Fruit fly (Drosophila melanogaster): ENCODE data around the gene FarO.
A peak's percentile ranks its signal among the peaks of the same experiment; 100 is the strongest.

The FarO gene

DNA sequence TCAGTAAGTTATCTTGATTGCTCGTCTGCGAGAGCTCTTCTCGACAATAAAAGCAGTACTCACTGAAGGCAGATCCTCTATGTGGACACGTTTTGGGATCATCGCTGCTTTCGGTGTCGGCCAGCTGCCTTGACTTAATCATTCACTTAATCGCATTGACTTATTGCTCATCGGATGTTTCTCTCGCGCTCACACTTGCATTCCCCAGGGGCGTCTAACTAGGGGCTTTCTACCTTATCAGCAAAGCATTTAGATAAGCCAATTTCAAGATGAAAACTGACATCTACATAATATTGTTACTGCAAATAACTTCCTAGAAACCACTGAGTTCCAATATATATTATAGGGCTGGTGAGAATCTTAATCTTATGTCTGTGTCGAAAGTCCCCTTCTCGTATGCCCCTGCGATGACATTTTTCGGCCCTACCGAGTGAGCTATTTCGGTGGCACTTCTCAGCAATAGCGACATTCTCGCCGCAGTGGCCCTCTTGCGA lies 8.7 kb upstream of the FarO start:
- TF ChIP-seq fru (GFP tag; optimal IDR thresholded peaks at IDR 0.05) (peak; percentile 36), h (GFP tag; optimal IDR thresholded peaks at IDR 0.05) (peak; percentile 15), Hr83 (GFP tag; optimal IDR thresholded peaks at IDR 0.05; ENCODE audit: poor library complexity, severe bottlenecking) (no peak), HLH106 (tag; optimal IDR thresholded peaks at IDR 0.05) (peak; percentile 36), woc (GFP tag; optimal IDR thresholded peaks at IDR 0.05) (no peak), foxo (GFP tag; optimal IDR thresholded peaks at IDR 0.05) (peak in 1 of 2 experiments; percentile 23), Rel (GFP tag; optimal IDR thresholded peaks at IDR 0.05) (no peak), Rel (tag; optimal IDR thresholded peaks at IDR 0.05) (peak; percentile 65)

DNA sequence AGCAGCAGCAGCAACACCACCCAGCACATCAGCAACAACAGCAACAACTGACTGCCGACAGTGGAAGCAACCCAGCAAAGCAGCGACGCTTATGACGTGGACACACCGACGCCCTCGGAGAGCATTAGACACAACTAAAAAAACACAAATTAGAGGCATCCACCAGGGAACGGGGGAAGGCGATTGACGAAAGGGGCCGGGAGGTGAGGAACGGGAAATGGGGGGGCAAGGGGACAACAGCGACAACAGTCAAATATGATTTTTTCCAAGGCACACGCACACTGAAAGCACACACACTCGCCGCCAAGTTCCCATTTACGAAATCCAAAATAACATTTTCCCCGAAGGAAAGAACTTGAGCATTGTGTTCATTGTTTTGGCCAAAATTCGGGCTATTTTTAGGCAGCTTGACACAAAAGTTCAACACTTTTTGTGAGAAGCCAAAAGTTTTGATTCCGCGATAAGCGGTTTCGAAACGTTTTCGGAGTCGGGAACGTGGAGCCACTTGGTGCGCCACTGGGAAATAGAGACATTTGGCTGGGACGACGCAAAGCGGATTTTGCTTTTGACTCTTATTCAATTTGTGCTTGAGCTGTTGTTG lies 5.1 kb upstream of the FarO start:
- no peak for TF ChIP-seq pan (optimal IDR thresholded peaks at IDR 0.05)
- no peak for TF ChIP-seq CG32264 (GFP tag; optimal IDR thresholded peaks at IDR 0.05)
- no peak for TF ChIP-seq Myc (optimal IDR thresholded peaks at IDR 0.05)
- TF ChIP-seq Hnf4 (GFP tag; optimal IDR thresholded peaks at IDR 0.05), result no peak
- no peak for TF ChIP-seq foxo (GFP tag; optimal IDR thresholded peaks at IDR 0.05)
- TF ChIP-seq rgr (GFP tag; optimal IDR thresholded peaks at IDR 0.05), result no peak
- TF ChIP-seq tai (GFP tag; optimal IDR thresholded peaks at IDR 0.05), result no peak
- TF ChIP-seq OdsH (GFP tag; optimal IDR thresholded peaks at IDR 0.05), result no peak
- TF ChIP-seq Sp1 (GFP tag; optimal IDR thresholded peaks at IDR 0.05), result no peak
- no peak for TF ChIP-seq ey (GFP tag; optimal IDR thresholded peaks at IDR 0.05)
- no peak for TF ChIP-seq jim (GFP tag; optimal IDR thresholded peaks at IDR 0.05)
- TF ChIP-seq sage (GFP tag; optimal IDR thresholded peaks at IDR 0.05), result no peak
- no peak for TF ChIP-seq CrebA (GFP tag; optimal IDR thresholded peaks at IDR 0.05; ENCODE audit: borderline replicate concordance)
- TF ChIP-seq usp (GFP tag; optimal IDR thresholded peaks at IDR 0.05), result no peak
- TF ChIP-seq Rel (GFP tag; optimal IDR thresholded peaks at IDR 0.05), result no peak
- TF ChIP-seq Rel (tag; optimal IDR thresholded peaks at IDR 0.05), result no peak
- no peak for TF ChIP-seq GATAd (GFP tag; optimal IDR thresholded peaks at IDR 0.05)

DNA sequence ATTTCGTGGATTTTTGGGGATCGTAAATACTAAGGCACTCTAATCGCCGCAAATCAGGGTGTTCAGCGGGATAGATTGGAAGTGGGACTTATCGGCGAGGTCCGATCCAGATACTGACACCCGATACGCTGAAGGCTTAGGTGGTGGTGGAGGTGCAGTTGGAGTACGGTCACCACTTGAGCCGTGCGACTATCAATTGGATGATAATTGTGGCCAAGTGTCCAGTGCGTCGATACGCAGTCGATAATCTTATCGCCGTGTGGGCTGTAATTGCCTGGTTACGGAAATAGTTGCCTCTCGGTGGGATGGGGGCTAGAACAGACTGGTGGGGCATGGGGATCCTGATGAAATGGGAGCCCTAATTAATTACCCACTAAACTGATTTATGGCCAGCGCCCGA lies 4.4 kb downstream of the FarO start:
- no peak for TF ChIP-seq woc (GFP tag; optimal IDR thresholded peaks at IDR 0.05)
- no peak for TF ChIP-seq Rel (GFP tag; optimal IDR thresholded peaks at IDR 0.05)
- no peak for TF ChIP-seq Rel (tag; optimal IDR thresholded peaks at IDR 0.05)
- TF ChIP-seq h (GFP tag; optimal IDR thresholded peaks at IDR 0.05), result peak; percentile 22
- TF ChIP-seq sage (GFP tag; optimal IDR thresholded peaks at IDR 0.05), result no peak
- TF ChIP-seq CrebA (GFP tag; optimal IDR thresholded peaks at IDR 0.05; ENCODE audit: borderline replicate concordance), result no peak

DNA sequence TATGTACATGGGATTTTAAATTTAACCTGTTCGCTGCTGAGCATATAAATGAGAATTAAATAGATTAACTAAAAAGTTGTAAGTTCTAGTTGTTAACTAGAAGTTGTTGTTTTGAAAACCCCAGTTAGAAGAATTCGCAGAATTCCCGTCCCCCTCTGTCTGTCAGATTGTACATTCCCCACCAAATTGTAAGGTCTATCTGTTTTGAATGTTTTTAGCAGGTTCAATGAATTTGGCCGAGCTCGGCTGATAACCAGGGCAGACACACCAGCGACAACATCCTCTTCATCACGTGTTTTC lies 5.4 kb downstream of the FarO start:
- TF ChIP-seq Hnf4 (GFP tag; optimal IDR thresholded peaks at IDR 0.05) (no peak), Hr83 (GFP tag; optimal IDR thresholded peaks at IDR 0.05; ENCODE audit: poor library complexity, severe bottlenecking) (no peak), Rel (GFP tag; optimal IDR thresholded peaks at IDR 0.05) (no peak), Rel (tag; optimal IDR thresholded peaks at IDR 0.05) (peak; percentile 50)

DNA sequence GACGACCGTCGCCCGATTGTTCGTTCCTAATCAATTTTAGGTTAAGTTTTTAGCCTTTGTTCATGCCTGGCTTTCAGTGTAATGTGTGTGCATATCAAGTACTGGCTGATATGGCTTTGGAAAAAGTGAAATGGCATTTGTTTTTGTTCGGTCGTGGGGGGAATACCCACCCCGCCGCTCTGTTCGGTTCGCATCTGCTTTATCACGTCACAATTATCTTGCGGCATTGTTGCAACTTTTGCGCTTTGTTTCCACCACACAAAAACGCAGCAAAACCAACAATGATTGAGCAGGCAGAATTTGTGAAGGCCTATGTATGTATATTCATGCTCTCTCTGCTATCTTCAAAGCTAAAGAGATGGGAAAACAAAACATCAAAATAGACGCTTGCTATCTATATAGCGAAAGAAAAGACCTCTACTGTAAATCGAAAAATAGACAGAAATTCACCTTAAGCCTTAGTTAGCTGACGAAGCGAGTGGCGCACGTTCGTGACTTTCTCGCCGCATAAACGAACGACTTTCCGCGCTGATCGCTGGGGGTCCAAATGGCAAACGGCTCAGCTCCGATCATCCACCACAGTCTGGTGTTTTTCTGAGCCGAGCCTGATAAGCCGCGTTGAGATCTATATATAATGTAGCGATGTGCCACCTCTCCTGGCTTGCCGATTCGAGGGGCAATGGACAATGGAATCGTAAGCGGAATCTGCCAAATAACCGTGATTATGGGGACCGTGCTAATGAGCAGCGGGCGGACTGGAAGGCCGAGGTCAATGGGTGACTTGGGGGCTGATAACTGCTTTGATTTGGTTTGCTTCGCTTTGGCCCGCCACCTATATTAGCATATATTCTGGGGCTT lies 6.0 kb downstream of the FarO start:
- TF ChIP-seq Rel (GFP tag; optimal IDR thresholded peaks at IDR 0.05), result no peak
- TF ChIP-seq Rel (tag; optimal IDR thresholded peaks at IDR 0.05), result peak; percentile 97
- peak; percentile 3 for TF ChIP-seq HLH106 (tag; optimal IDR thresholded peaks at IDR 0.05)
- TF ChIP-seq brk (GFP tag; optimal IDR thresholded peaks at IDR 0.05), result no peak
- no peak for TF ChIP-seq Vsx2 (GFP tag; optimal IDR thresholded peaks at IDR 0.05; ENCODE audit: partially characterized antibody)
- TF ChIP-seq h (GFP tag; optimal IDR thresholded peaks at IDR 0.05), result peak; percentile 33
- no peak for TF ChIP-seq CG32264 (GFP tag; optimal IDR thresholded peaks at IDR 0.05)
- TF ChIP-seq Abd-B (GFP tag; optimal IDR thresholded peaks at IDR 0.05), result no peak
- TF ChIP-seq Myc (optimal IDR thresholded peaks at IDR 0.05), result no peak
- TF ChIP-seq N (GFP tag; optimal IDR thresholded peaks at IDR 0.05), result no peak
- peak; percentile 28 for TF ChIP-seq Sp1 (GFP tag; optimal IDR thresholded peaks at IDR 0.05)
- no peak for TF ChIP-seq dl (GFP tag; optimal IDR thresholded peaks at IDR 0.05; ENCODE audit: insufficient read depth in 1 of 2, partially characterized antibody in 2 of 2)
- peak; percentile 17 for TF ChIP-seq fru (GFP tag; optimal IDR thresholded peaks at IDR 0.05)
- no peak for TF ChIP-seq pan (optimal IDR thresholded peaks at IDR 0.05)
- TF ChIP-seq Hr78 (GFP tag; optimal IDR thresholded peaks at IDR 0.05), result no peak
- TF ChIP-seq br (GFP tag; optimal IDR thresholded peaks at IDR 0.05), result peak; percentile 19

All from whole organism, wandering third instar larva.